Fruit fly (Drosophila melanogaster): ENCODE results near the gene CG34049.

dm6 chr2L:2228179-2228849, 36.8 kb downstream of the CG34049 start:
- TF ChIP-seq tj (GFP tag; optimal IDR thresholded peaks at IDR 0.05) (no peak), CG12768 (GFP tag; optimal IDR thresholded peaks at IDR 0.05) (peak; percentile 66)
